Fruit fly (Drosophila melanogaster) whole organism, wandering third instar larva: Measurements from ENCODE around the gene CG15892.
A peak's percentile ranks its signal among the peaks of the same experiment; 100 is the strongest.

Experiments used
- h ChIP-seq: fragments of 200-800 bp; sonication (Bioruptor generic); optimal IDR thresholded peaks from 3 replicates; lab custom pipeline; 2016; ENCODE audit warnings: missing biosample characterization, mild to moderate bottlenecking, missing genetic modification characterization
- pan ChIP-seq: fragments of >200 bp; optimal IDR thresholded peaks from 2 replicates; lab custom pipeline; 2017
- psq ChIP-seq: fragments of 200-800 bp; sonication (Bioruptor generic); optimal IDR thresholded peaks from 3 replicates; lab custom pipeline; 2017; ENCODE audit warnings: missing biosample characterization, mild to moderate bottlenecking, missing genetic modification characterization, moderate library complexity
- sv ChIP-seq: fragments of 200-800 bp; sonication (Bioruptor generic); optimal IDR thresholded peaks from 3 replicates; lab custom pipeline; 2016; ENCODE audit warnings: missing biosample characterization, missing genetic modification characterization

DNA sequence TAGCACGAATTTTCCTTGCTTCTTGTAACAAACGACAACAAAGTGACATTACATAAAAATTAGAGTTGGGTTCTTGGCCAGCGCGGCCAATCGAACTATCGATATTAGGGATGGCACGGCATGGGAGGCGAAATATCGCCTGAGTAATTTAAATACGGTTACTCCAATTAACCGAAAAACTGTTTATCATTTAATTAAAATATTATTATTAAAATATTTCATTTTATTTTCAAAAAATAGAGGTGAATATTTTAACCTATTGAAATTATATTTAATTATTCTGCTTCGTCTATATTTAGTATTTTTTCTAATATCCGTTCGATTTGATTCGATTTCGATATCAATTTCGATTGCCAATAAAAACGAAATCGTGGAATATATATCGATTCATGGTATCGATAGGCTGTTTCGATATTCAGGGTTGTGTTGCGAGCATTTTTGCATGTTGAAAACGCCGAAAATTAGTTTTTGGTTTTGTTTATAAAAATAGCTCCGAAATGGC lies 38.7 kb downstream of the CG15892 start, which contains the start of the genes Rbcn-3A and Spx:
- TF ChIP-seq pan (lab: Kevin White, UChicago): no peak
- TF ChIP-seq sv (GFP tag; lab: Kevin White, UChicago): peak; percentile 11
- TF ChIP-seq psq: peak; percentile 37
- TF ChIP-seq h (GFP tag; lab: Kevin White, UChicago): no peak
